Worm (Caenorhabditis elegans) whole organism, L2 larva: ENCODE data around the gene C27F2.7.

Source experiments
- Y55F3AM.14 ChIP-seq: fragments of 200-800 bp; sonication (Bioruptor generic); optimal IDR thresholded peaks from 2 replicates; lab custom pipeline; 2018; ENCODE audit warnings: mild to moderate bottlenecking, missing genetic modification characterization, missing compliant biosample characterization
- ZK546.5 ChIP-seq: sonication (generic microtip); optimal IDR thresholded peaks from 2 replicates; lab custom pipeline; 2017; ENCODE audit warnings: missing biosample characterization, missing genetic modification characterization
- aly-2 ChIP-seq: fragments of 150-350 bp; optimal IDR thresholded peaks from 2 replicates; lab custom pipeline; 2014; ENCODE audit warnings: missing biosample characterization, missing genetic modification characterization
- nhr-6 ChIP-seq: fragments of 150-350 bp; optimal IDR thresholded peaks from 2 replicates; lab custom pipeline; 2014; ENCODE audit warnings: missing biosample characterization, missing genetic modification characterization
- zag-1 ChIP-seq: fragments of 150-350 bp; optimal IDR thresholded peaks from 2 replicates; lab custom pipeline; 2014; ENCODE audit warnings: missing biosample characterization, missing genetic modification characterization

- no peak for TF ChIP-seq zag-1 (tag; lab: Kevin White, UChicago)
- no peak for TF ChIP-seq ZK546.5 (tag; lab: Kevin White, UChicago)
- TF ChIP-seq aly-2 (tag; lab: Kevin White, UChicago): no peak
- TF ChIP-seq nhr-6: no peak
- TF ChIP-seq Y55F3AM.14 (GFP tag; lab: Kevin White, UChicago): no peak
Observed at ce11 chrIII:5020924-5021323, 36.6 kb upstream of the C27F2.7 start, which contains the start of gene mdt-11.
